Worm (Caenorhabditis elegans) whole organism, L1 larva: ENCODE measurements around the gene F42G2.2.

ENCODE experiments used
- ces-1 ChIP-seq: fragments of 150-350 bp; optimal IDR thresholded peaks from 2 replicates; lab custom pipeline; 2014; ENCODE audit warnings: missing biosample characterization, missing genetic modification reagents, missing genetic modification characterization
- efl-3 ChIP-seq: fragments of 200-800 bp; sonication (Bioruptor generic); optimal IDR thresholded peaks from 2 replicates; lab custom pipeline; 2018; ENCODE audit warnings: mild to moderate bottlenecking, missing genetic modification characterization, missing compliant biosample characterization
- lsy-2 ChIP-seq, 2 experiments: fragments of 150-350 bp; optimal IDR thresholded peaks; 2 replicates each; lab custom pipeline; 2014; ENCODE audit warnings: missing biosample characterization in 2 of 2, missing genetic modification characterization in 2 of 2
- mep-1 ChIP-seq: fragments of 150-350 bp; optimal IDR thresholded peaks from 2 replicates; lab custom pipeline; 2014; ENCODE audit warnings: missing biosample characterization, missing genetic modification characterization
- unc-130 ChIP-seq: fragments of 150-350 bp; optimal IDR thresholded peaks from 2 replicates; lab custom pipeline; 2017; ENCODE audit warnings: missing biosample characterization, missing genetic modification characterization, inconsistent platforms
- zag-1 ChIP-seq: fragments of 150-350 bp; optimal IDR thresholded peaks from 2 replicates; lab custom pipeline; 2014; ENCODE audit warnings: missing biosample characterization, missing genetic modification characterization

DNA sequence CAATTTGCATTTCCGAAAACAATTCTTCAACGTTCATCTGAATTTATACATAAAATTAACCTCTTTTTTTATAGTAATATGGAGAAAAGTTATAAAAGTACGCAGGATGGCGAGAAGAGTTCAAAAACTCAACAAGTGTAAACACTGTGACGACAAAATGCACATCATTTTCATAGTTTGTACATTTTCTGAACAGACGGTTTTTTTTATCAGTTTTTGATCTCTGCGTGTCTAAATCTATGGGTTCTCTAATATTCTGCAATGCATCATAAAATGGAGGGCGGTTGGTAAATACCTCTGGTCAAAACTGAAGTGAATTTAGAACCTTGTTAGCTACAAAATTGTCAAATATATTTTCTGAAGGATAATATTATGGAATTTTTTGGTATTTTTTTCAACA, 6.6 kb upstream of the F42G2.2 start, which contains the start of gene fbxa-4:
- TF ChIP-seq unc-130 (tag; lab: Kevin White, UChicago) = no peak
- TF ChIP-seq ces-1 (GFP tag; lab: Kevin White, UChicago) = no peak
- TF ChIP-seq mep-1 (tag; lab: Kevin White, UChicago) = no peak
- no peak for TF ChIP-seq efl-3 (GFP tag; lab: Kevin White, UChicago)
- TF ChIP-seq lsy-2 (tag; optimal IDR thresholded peaks at IDR 0.05; lab: Kevin White, UChicago) = peak in 1 of 2 experiments; percentile 15
- no peak for TF ChIP-seq zag-1 (tag; lab: Kevin White, UChicago)
